Fruit fly (Drosophila melanogaster) whole organism, embryonic: Measurements from ENCODE around the gene CG5850.

ENCODE experiments used
- CG11723 ChIP-seq: fragments of 200-800 bp; sonication (Bioruptor generic); optimal IDR thresholded peaks from 2 replicates; lab custom pipeline; 2017; ENCODE audit warnings: missing biosample characterization, mild to moderate bottlenecking, missing genetic modification characterization
- CG15514 ChIP-seq: fragments of 200-800 bp; sonication (Bioruptor generic); optimal IDR thresholded peaks from 3 replicates; lab custom pipeline; 2017; ENCODE audit warnings: missing biosample characterization, missing genetic modification characterization, mild to moderate bottlenecking, moderate library complexity, missing genetic modification reagents
- CTCF ChIP-seq: fragments of 200-800 bp; sonication (Bioruptor generic); optimal IDR thresholded peaks from 2 replicates; lab custom pipeline; 2017; ENCODE audit warnings: missing biosample characterization, mild to moderate bottlenecking, missing genetic modification characterization, moderate library complexity
- CkIIα-i1 ChIP-seq: fragments of 200-800 bp; sonication (Bioruptor generic); IDR thresholded peaks from 2 replicates; pipeline ENCODE4 v1.3.6; 2022; ENCODE audit warnings: missing biosample characterization, missing genetic modification characterization
- Dad ChIP-seq: fragments of 200-800 bp; sonication (Bioruptor generic); optimal IDR thresholded peaks from 3 replicates; lab custom pipeline; 2016; ENCODE audit warnings: missing biosample characterization, missing genetic modification characterization
- Hr39 ChIP-seq: fragments of >200 bp; optimal IDR thresholded peaks from 2 replicates; lab custom pipeline; 2017
- Kr ChIP-seq: fragments of 200-800 bp; sonication (Bioruptor generic); optimal IDR thresholded peaks from 2 replicates; lab custom pipeline; 2017; ENCODE audit warnings: missing biosample characterization, mild to moderate bottlenecking, missing genetic modification characterization
- Mad ChIP-seq: fragments of 200-800 bp; sonication (Bioruptor generic); optimal IDR thresholded peaks from 2 replicates; lab custom pipeline; 2016; ENCODE audit warnings: missing biosample characterization, missing genetic modification characterization
- NFAT ChIP-seq: fragments of 200-800 bp; sonication (Bioruptor generic); IDR thresholded peaks from 2 replicates; pipeline ENCODE4 v1.3.6; 2022; ENCODE audit warnings: missing biosample characterization, missing genetic modification characterization
- Pdp1 ChIP-seq, 2 experiments: fragments of 200-800 bp; sonication (Bioruptor generic); optimal IDR thresholded peaks; 3 replicates each; lab custom pipeline; 2016; ENCODE audit warnings: missing biosample characterization in 2 of 2, missing genetic modification characterization in 2 of 2, mild to moderate bottlenecking in 1 of 2, moderate library complexity in 1 of 2
- Ptx1 ChIP-seq: fragments of 200-800 bp; sonication (Bioruptor generic); IDR thresholded peaks from 2 replicates; pipeline ENCODE4 v1.3.6; 2022; ENCODE audit warnings: missing biosample characterization, missing genetic modification characterization
- Xrp1 ChIP-seq: fragments of 200-800 bp; sonication (Bioruptor generic); IDR thresholded peaks from 2 replicates; pipeline ENCODE4 v1.3.6; 2022; ENCODE audit warnings: missing biosample characterization, missing genetic modification characterization
- nerfin-2 ChIP-seq: fragments of 200-800 bp; sonication (Bioruptor generic); IDR thresholded peaks from 2 replicates; pipeline ENCODE4 v1.3.6; 2022; ENCODE audit warnings: missing biosample characterization, missing genetic modification characterization; ENCODE audit not compliant: partially characterized antibody

DNA sequence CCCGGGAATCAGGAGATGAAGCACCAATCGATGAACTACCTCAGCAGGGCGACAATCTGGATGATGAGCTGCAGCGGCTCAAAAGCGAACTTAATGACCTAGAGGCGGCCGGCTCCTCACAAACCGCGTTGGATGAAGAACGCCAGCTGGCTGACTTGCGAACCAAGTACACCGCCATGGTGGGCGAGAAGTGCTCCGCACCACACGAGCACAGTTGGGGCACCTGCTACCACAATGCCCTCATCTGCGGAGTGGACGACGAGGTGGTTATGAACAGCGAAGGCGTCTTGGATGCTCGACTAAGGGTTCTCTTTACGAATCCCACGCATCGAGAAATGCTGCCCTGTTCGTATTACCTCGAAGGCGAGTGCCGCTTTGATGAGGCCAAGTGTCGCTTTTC lies 9.1 kb downstream of the CG5850 start:
- TF ChIP-seq Xrp1 (GFP tag; lab: Robert Waterston, UW) (no peak), Mad (no peak), Kr (GFP tag; lab: Kevin White, UChicago) (no peak), nerfin-2 (no peak), Hr39 (lab: Kevin White, UChicago) (no peak), NFAT (no peak), CTCF (GFP tag; lab: Kevin White, UChicago) (no peak), CkIIα-i1 (GFP tag; lab: Robert Waterston, UW) (no peak), Dad (GFP tag; lab: Kevin White, UChicago) (no peak), Pdp1 (GFP tag; optimal IDR thresholded peaks at IDR 0.05; lab: Kevin White, UChicago) (no peak), CG15514 (no peak), Ptx1 (GFP tag; lab: Robert Waterston, UW) (no peak), CG11723 (GFP tag; lab: Kevin White, UChicago) (no peak)
